Worm (Caenorhabditis elegans): ENCODE results near the gene hhat-2.

ce11 chrIV:14853703-14854102, 24.8 kb upstream of the hhat-2 start, which contains the start of gene Y57G11C.52:
- TF ChIP-seq hmg-4 (GFP tag; optimal IDR thresholded peaks at IDR 0.05), result no peak
- TF ChIP-seq hmbx-1 (tag; optimal IDR thresholded peaks at IDR 0.05), result no peak
- TF ChIP-seq ama-1 (optimal IDR thresholded peaks at IDR 0.05), result no peak
- TF ChIP-seq flt-1 (GFP tag; IDR thresholded peaks at IDR 0.05), result no peak
- TF ChIP-seq hnd-1 (tag; optimal IDR thresholded peaks at IDR 0.05), result no peak
- TF ChIP-seq ceh-36 (tag; optimal IDR thresholded peaks at IDR 0.05), result no peak
- TF ChIP-seq sea-1 (GFP tag; conservative IDR thresholded peaks at IDR 0.05), result no peak
- TF ChIP-seq tra-4 (tag; optimal IDR thresholded peaks at IDR 0.05), result no peak
- TF ChIP-seq F13C5.2 (tag; optimal IDR thresholded peaks at IDR 0.05), result no peak
- TF ChIP-seq tbx-37 (GFP tag; conservative IDR thresholded peaks at IDR 0.05), result no peak
- no peak for TF ChIP-seq ceh-13 (GFP tag; optimal IDR thresholded peaks at IDR 0.05)
